Fruit fly (Drosophila melanogaster) whole organism, pupa: ENCODE data around the gene trol.

Experiments
- CG12605 ChIP-seq: fragments of 200-800 bp; sonication (Bioruptor generic); IDR thresholded peaks from 2 replicates; pipeline ENCODE4 v1.3.6; 2022; ENCODE audit warnings: missing biosample characterization, missing genetic modification characterization
- CG13204 ChIP-seq: fragments of 200-800 bp; sonication (Bioruptor generic); optimal IDR thresholded peaks from 2 replicates; lab custom pipeline; 2018; ENCODE audit warnings: missing biosample characterization, mild to moderate bottlenecking, missing genetic modification characterization, moderate library complexity
- CG15710 ChIP-seq: fragments of 200-800 bp; sonication (Bioruptor generic); optimal IDR thresholded peaks from 2 replicates; lab custom pipeline; 2018; ENCODE audit warnings: missing biosample characterization, mild to moderate bottlenecking, missing genetic modification characterization, moderate library complexity
- CG34367 ChIP-seq: fragments of 200-800 bp; sonication (Bioruptor generic); optimal IDR thresholded peaks from 2 replicates; lab custom pipeline; 2018; ENCODE audit warnings: missing biosample characterization, mild to moderate bottlenecking, missing genetic modification characterization
- CG8159 ChIP-seq: fragments of 200-800 bp; sonication (Bioruptor generic); optimal IDR thresholded peaks from 3 replicates; lab custom pipeline; 2018; ENCODE audit warnings: missing biosample characterization, mild to moderate bottlenecking, missing genetic modification characterization, moderate library complexity
- CG9948 ChIP-seq: fragments of 200-800 bp; sonication (Bioruptor generic); optimal IDR thresholded peaks from 2 replicates; lab custom pipeline; 2018; ENCODE audit warnings: missing biosample characterization, mild to moderate bottlenecking, missing genetic modification characterization, moderate library complexity
- D1 ChIP-seq: fragments of 200-800 bp; sonication (Bioruptor generic); optimal IDR thresholded peaks from 2 replicates; lab custom pipeline; 2018; ENCODE audit warnings: missing biosample characterization, mild to moderate bottlenecking, missing genetic modification characterization, moderate library complexity
- EcR ChIP-seq: fragments of 200-800 bp; sonication (Bioruptor generic); optimal IDR thresholded peaks from 3 replicates; lab custom pipeline; 2019; ENCODE audit warnings: missing biosample characterization, missing genetic modification characterization, mild to moderate bottlenecking, moderate library complexity, missing genetic modification reagents
- Ets98B ChIP-seq: fragments of 200-800 bp; sonication (Bioruptor generic); IDR thresholded peaks from 2 replicates; pipeline ENCODE4 v1.3.6; 2022; ENCODE audit warnings: missing biosample characterization, missing genetic modification characterization
- Pif1B ChIP-seq: fragments of 200-800 bp; sonication (Bioruptor generic); optimal IDR thresholded peaks from 3 replicates; lab custom pipeline; 2016; ENCODE audit warnings: missing biosample characterization, missing genetic modification characterization
- Snoo ChIP-seq: fragments of 200-800 bp; sonication (Bioruptor generic); optimal IDR thresholded peaks from 3 replicates; lab custom pipeline; 2017; ENCODE audit warnings: missing biosample characterization, mild to moderate bottlenecking, missing genetic modification characterization, inconsistent platforms
- fd96Ca ChIP-seq: fragments of 200-800 bp; sonication (Bioruptor generic); IDR thresholded peaks from 3 replicates; pipeline ENCODE4 v1.3.6; 2022; ENCODE audit warnings: missing biosample characterization, missing genetic modification characterization

dm6 chrX:2581793-2582503 is 36.7 kb upstream of the trol start:
- TF ChIP-seq CG13204 (GFP tag; lab: Kevin White, UChicago) (no peak), CG9948 (tag; lab: Kevin White, UChicago) (no peak), D1 (no peak), Ets98B (peak; percentile 43; the same call in 1 of the 2 replicates), CG8159 (tag; lab: Kevin White, UChicago) (peak; percentile 21), EcR (GFP tag; lab: Kevin White, UChicago) (no peak), Snoo (tag; lab: Kevin White, UChicago) (no peak), fd96Ca (peak; percentile 67), CG15710 (no peak), CG34367 (tag; lab: Kevin White, UChicago) (no peak), Pif1B (GFP tag; lab: Kevin White, UChicago) (no peak), CG12605 (GFP tag; lab: Robert Waterston, UW) (no peak)
